Fruit fly (Drosophila melanogaster) whole organism, embryonic: ENCODE data around the gene CG31178.

Experiments
- ATbp ChIP-seq: fragments of 200-800 bp; sonication (Bioruptor generic); optimal IDR thresholded peaks from 2 replicates; lab custom pipeline; 2017; ENCODE audit warnings: missing biosample characterization, mild to moderate bottlenecking, missing genetic modification characterization, missing genetic modification reagents
- Adf1 ChIP-seq: fragments of 200-800 bp; sonication (Bioruptor generic); IDR thresholded peaks from 2 replicates; pipeline ENCODE4 v1.3.6; 2022; ENCODE audit warnings: missing biosample characterization, missing genetic modification characterization
- Asciz ChIP-seq: fragments of 200-800 bp; sonication (Bioruptor generic); optimal IDR thresholded peaks from 2 replicates; lab custom pipeline; 2017; ENCODE audit warnings: missing biosample characterization, mild to moderate bottlenecking, missing genetic modification characterization, missing genetic modification reagents
- BtbVII ChIP-seq: fragments of 200-800 bp; sonication (Bioruptor generic); optimal IDR thresholded peaks from 3 replicates; lab custom pipeline; 2017; ENCODE audit warnings: missing biosample characterization, mild to moderate bottlenecking, missing genetic modification characterization
- CG10431 ChIP-seq: fragments of 200-800 bp; sonication (Bioruptor generic); optimal IDR thresholded peaks from 3 replicates; lab custom pipeline; 2018; ENCODE audit warnings: missing biosample characterization, mild to moderate bottlenecking, missing genetic modification characterization
- CG12071 ChIP-seq: fragments of 200-800 bp; sonication (Bioruptor generic); optimal IDR thresholded peaks from 3 replicates; lab custom pipeline; 2018; ENCODE audit warnings: missing biosample characterization, mild to moderate bottlenecking, missing genetic modification characterization
- CG13296 ChIP-seq: fragments of 200-800 bp; sonication (Bioruptor generic); optimal IDR thresholded peaks from 3 replicates; lab custom pipeline; 2018; ENCODE audit warnings: missing biosample characterization, mild to moderate bottlenecking, missing genetic modification characterization
- CG17361 ChIP-seq: fragments of 200-800 bp; sonication (Bioruptor generic); IDR thresholded peaks from 3 replicates; pipeline ENCODE4 v1.3.6; 2022; ENCODE audit warnings: missing biosample characterization, missing genetic modification characterization
- CG17385 ChIP-seq: fragments of 200-800 bp; sonication (Bioruptor generic); optimal IDR thresholded peaks from 3 replicates; lab custom pipeline; 2018; ENCODE audit warnings: missing biosample characterization, mild to moderate bottlenecking, missing genetic modification characterization
- CG2889 ChIP-seq: fragments of 200-800 bp; sonication (Bioruptor generic); IDR thresholded peaks from 3 replicates; pipeline ENCODE4 v1.3.6; 2022; ENCODE audit warnings: missing biosample characterization, missing genetic modification characterization
- CG33557 ChIP-seq: fragments of 200-800 bp; sonication (Bioruptor generic); optimal IDR thresholded peaks from 2 replicates; lab custom pipeline; 2019; ENCODE audit warnings: missing biosample characterization, mild to moderate bottlenecking, missing genetic modification characterization, moderate library complexity
- CG34224 ChIP-seq: fragments of 200-800 bp; sonication (Bioruptor generic); IDR thresholded peaks from 3 replicates; pipeline ENCODE4 v1.3.6; 2022; ENCODE audit warnings: missing biosample characterization, missing genetic modification characterization; ENCODE audit not compliant: partially characterized antibody
- CG8359 ChIP-seq: fragments of 200-800 bp; sonication (Bioruptor generic); optimal IDR thresholded peaks from 2 replicates; lab custom pipeline; 2017; ENCODE audit warnings: missing biosample characterization, mild to moderate bottlenecking, missing genetic modification characterization, borderline replicate concordance
- CG8924 ChIP-seq: fragments of 200-800 bp; optimal IDR thresholded peaks from 3 replicates; lab custom pipeline; 2019; ENCODE audit warnings: missing biosample characterization, mild to moderate bottlenecking, missing genetic modification characterization, moderate library complexity
- CTCF ChIP-seq: fragments of 200-800 bp; sonication (Bioruptor generic); optimal IDR thresholded peaks from 2 replicates; lab custom pipeline; 2017; ENCODE audit warnings: missing biosample characterization, mild to moderate bottlenecking, missing genetic modification characterization, moderate library complexity
- Camta ChIP-seq: fragments of 200-800 bp; sonication (Bioruptor generic); optimal IDR thresholded peaks from 2 replicates; lab custom pipeline; 2016; ENCODE audit warnings: missing biosample characterization, missing genetic modification characterization
- D19B ChIP-seq: fragments of 200-800 bp; sonication (Bioruptor generic); optimal IDR thresholded peaks from 2 replicates; lab custom pipeline; 2017; ENCODE audit warnings: missing biosample characterization, mild to moderate bottlenecking, missing genetic modification characterization
- Eip74EF ChIP-seq, 2 experiments: fragments of 200-800 bp in 1 of 2; fragments of >200 bp in 1 of 2; sonication (Bioruptor generic) in 1 of 2; optimal IDR thresholded peaks; 2 replicates each; lab custom pipeline; 2017 to 2019; ENCODE audit warnings: missing biosample characterization in 2 of 2, missing genetic modification characterization in 2 of 2, mild to moderate bottlenecking in 1 of 2, moderate library complexity in 1 of 2
- Meics ChIP-seq: fragments of 200-800 bp; sonication (Bioruptor generic); optimal IDR thresholded peaks from 2 replicates; lab custom pipeline; 2017; ENCODE audit warnings: missing biosample characterization, mild to moderate bottlenecking, missing genetic modification characterization
- Pdp1 ChIP-seq, 2 experiments: fragments of 200-800 bp; sonication (Bioruptor generic); optimal IDR thresholded peaks; 3 replicates each; lab custom pipeline; 2016; ENCODE audit warnings: missing biosample characterization in 2 of 2, missing genetic modification characterization in 2 of 2, mild to moderate bottlenecking in 1 of 2, moderate library complexity in 1 of 2
- Stat92E ChIP-seq, 3 experiments: fragments of >200 bp in 2 of 3; fragments of 200-800 bp in 1 of 3; sonication (Bioruptor generic) in 1 of 3; optimal IDR thresholded peaks; 2 replicates each; lab custom pipeline; 2017 to 2019; ENCODE audit warnings: missing biosample characterization in 3 of 3, missing genetic modification characterization in 3 of 3, mild to moderate bottlenecking in 1 of 3, moderate library complexity in 1 of 3
- bab2 ChIP-seq: fragments of 200-800 bp; sonication (Bioruptor generic); optimal IDR thresholded peaks from 2 replicates; lab custom pipeline; 2016; ENCODE audit warnings: missing biosample characterization, missing genetic modification characterization
- bowl ChIP-seq: fragments of 200-800 bp; sonication (Bioruptor generic); IDR thresholded peaks from 2 replicates; pipeline ENCODE4 v1.3.6; 2022; ENCODE audit warnings: missing biosample characterization, missing genetic modification characterization
- chinmo ChIP-seq: fragments of 200-800 bp; sonication (Bioruptor generic); IDR thresholded peaks from 4 replicates; pipeline ENCODE4 v1.3.6; 2022; ENCODE audit warnings: missing biosample characterization, missing genetic modification characterization; ENCODE audit not compliant: partially characterized antibody
- chm ChIP-seq: fragments of 200-800 bp; sonication (Bioruptor generic); IDR thresholded peaks from 2 replicates; pipeline ENCODE4 v1.3.6; 2022; ENCODE audit warnings: missing biosample characterization, missing genetic modification characterization
- croc ChIP-seq: fragments of 200-800 bp; sonication (Bioruptor generic); conservative IDR thresholded peaks from 3 replicates; pipeline ENCODE4 v1.3.6; 2022; ENCODE audit warnings: missing biosample characterization, missing genetic modification characterization
- crol ChIP-seq: fragments of 200-800 bp; sonication (Bioruptor generic); IDR thresholded peaks from 2 replicates; pipeline ENCODE4 v1.3.6; 2022; ENCODE audit warnings: missing biosample characterization, missing genetic modification characterization
- eve ChIP-seq, 2 experiments: fragments of >200 bp; optimal IDR thresholded peaks; 2 replicates each; lab custom pipeline; 2017; ENCODE audit warnings: missing biosample characterization in 2 of 2, missing genetic modification characterization in 2 of 2
- fd96Cb ChIP-seq: fragments of 200-800 bp; sonication (Bioruptor generic); optimal IDR thresholded peaks from 2 replicates; lab custom pipeline; 2018; ENCODE audit warnings: missing biosample characterization, mild to moderate bottlenecking, missing genetic modification characterization, moderate library complexity
- grau ChIP-seq: fragments of 200-800 bp; optimal IDR thresholded peaks from 3 replicates; lab custom pipeline; 2019; ENCODE audit warnings: missing biosample characterization, mild to moderate bottlenecking, missing genetic modification characterization, moderate library complexity
- lbe ChIP-seq: fragments of 200-800 bp; sonication (Bioruptor generic); optimal IDR thresholded peaks from 2 replicates; lab custom pipeline; 2016; ENCODE audit warnings: missing biosample characterization, mild to moderate bottlenecking, missing genetic modification characterization
- lov ChIP-seq, 2 experiments: fragments of 200-800 bp in 1 of 2; fragments of >200 bp in 1 of 2; sonication (Bioruptor generic) in 1 of 2; IDR thresholded peaks in 1 of 2; optimal IDR thresholded peaks in 1 of 2; 2 replicates in 1 of 2; 3 replicates in 1 of 2; pipeline versions ENCODE4 v1.3.6 to Lab custom; 2017 to 2022; ENCODE audit warnings: missing biosample characterization in 1 of 2, missing genetic modification characterization in 1 of 2
- nom ChIP-seq: fragments of 200-800 bp; sonication (Bioruptor generic); optimal IDR thresholded peaks from 2 replicates; lab custom pipeline; 2017; ENCODE audit warnings: missing biosample characterization, missing genetic modification characterization, mild to moderate bottlenecking, moderate library complexity, missing genetic modification reagents
- onecut ChIP-seq: fragments of 200-800 bp; sonication (Bioruptor generic); IDR thresholded peaks from 2 replicates; pipeline ENCODE4 v1.3.6; 2022; ENCODE audit warnings: missing biosample characterization, missing genetic modification characterization
- phol ChIP-seq: fragments of 200-800 bp; sonication (Bioruptor generic); optimal IDR thresholded peaks from 3 replicates; lab custom pipeline; 2018; ENCODE audit warnings: missing biosample characterization, mild to moderate bottlenecking, missing genetic modification characterization, moderate library complexity
- row ChIP-seq: fragments of 200-800 bp; sonication (Bioruptor generic); IDR thresholded peaks from 3 replicates; pipeline ENCODE4 v1.3.6; 2022; ENCODE audit warnings: missing biosample characterization, missing genetic modification characterization
- sc ChIP-seq, 3 experiments: fragments of >200 bp in 2 of 3; fragments of 200-800 bp in 1 of 3; sonication (Bioruptor generic) in 1 of 3; optimal IDR thresholded peaks; 2 replicates in 2 of 3; 3 replicates in 1 of 3; lab custom pipeline; 2017; ENCODE audit warnings: mild to moderate bottlenecking in 1 of 3, missing biosample characterization in 1 of 3, missing genetic modification characterization in 1 of 3, missing genetic modification reagents in 1 of 3
- sens-2 ChIP-seq: fragments of 200-800 bp; sonication (Bioruptor generic); IDR thresholded peaks from 2 replicates; pipeline ENCODE4 v1.3.6; 2022; ENCODE audit warnings: missing biosample characterization, missing genetic modification characterization
- so ChIP-seq: fragments of 200-800 bp; sonication (Bioruptor generic); IDR thresholded peaks from 3 replicates; pipeline ENCODE4 v1.3.6; 2022; ENCODE audit warnings: missing biosample characterization, missing genetic modification characterization
- sqz ChIP-seq: fragments of 200-800 bp; sonication (Bioruptor generic); optimal IDR thresholded peaks from 3 replicates; lab custom pipeline; 2018; ENCODE audit warnings: missing biosample characterization, mild to moderate bottlenecking, missing genetic modification characterization
- toy ChIP-seq: fragments of 200-800 bp; sonication (Bioruptor generic); IDR thresholded peaks from 2 replicates; pipeline ENCODE4 v1.3.6; 2022; ENCODE audit warnings: missing biosample characterization, missing genetic modification characterization
- unc-4 ChIP-seq: fragments of 200-800 bp; sonication (Bioruptor generic); IDR thresholded peaks from 2 replicates; pipeline ENCODE4 v1.3.6; 2022; ENCODE audit warnings: missing biosample characterization, missing genetic modification characterization; ENCODE audit not compliant: partially characterized antibody
- vnd ChIP-seq: fragments of 200-800 bp; sonication (Bioruptor generic); IDR thresholded peaks from 3 replicates; pipeline ENCODE4 v1.3.6; 2022; ENCODE audit warnings: missing biosample characterization, missing genetic modification characterization; ENCODE audit not compliant: partially characterized antibody
- vvl ChIP-seq: fragments of 200-800 bp; sonication (Bioruptor generic); IDR thresholded peaks from 2 replicates; pipeline ENCODE4 v1.3.6; 2022; ENCODE audit warnings: missing biosample characterization, missing genetic modification characterization
- zfh1 ChIP-seq: fragments of 200-800 bp; sonication (Bioruptor generic); IDR thresholded peaks from 3 replicates; pipeline ENCODE4 v1.3.6; 2022; ENCODE audit warnings: missing biosample characterization, missing genetic modification characterization
- zfh2 ChIP-seq: fragments of 200-800 bp; sonication (Bioruptor generic); optimal IDR thresholded peaks from 2 replicates; lab custom pipeline; 2016; ENCODE audit warnings: missing biosample characterization, missing genetic modification characterization

Gene CG31178

dm6 chr3R:21853618-21854573, 19.6 kb upstream of the CG31178 start (continued):
- TF ChIP-seq BtbVII (peak; percentile 28), sqz (GFP tag; lab: Kevin White, UChicago) (peak; percentile 86), zfh1 (GFP tag; lab: Robert Waterston, UW) (0 out of 3 replicates have a peak, but pooled peaks have one; percentile 4), CG12071 (GFP tag; lab: Kevin White, UChicago) (no peak), CG33557 (GFP tag; lab: Kevin White, UChicago) (no peak), bab2 (GFP tag; lab: Kevin White, UChicago) (no peak), CG2889 (GFP tag; lab: Robert Waterston, UW) (no peak), unc-4 (GFP tag; lab: Robert Waterston, UW) (peak; percentile 34; the same call in 1 of the 2 replicates), CG10431 (peak; percentile 51), CG13296 (GFP tag; lab: Kevin White, UChicago) (peak; percentile 15), crol (GFP tag; lab: Robert Waterston, UW) (no peak), row (GFP tag; lab: Robert Waterston, UW) (0 out of 3 replicates have a peak, but pooled peaks have one; percentile 6), zfh2 (GFP tag; lab: Kevin White, UChicago) (peak; percentile 32), Adf1 (GFP tag; lab: Robert Waterston, UW) (peak; percentile 45; the same call in 1 of the 2 replicates), croc (GFP tag; lab: Robert Waterston, UW) (no peak), CG17361 (GFP tag; lab: Robert Waterston, UW) (no peak), grau (tag; lab: Kevin White, UChicago) (peak; percentile 79), onecut (peak; percentile 26; the same call in 1 of the 2 replicates), chinmo (GFP tag; lab: Robert Waterston, UW) (peak; percentile 94), sc (optimal IDR thresholded peaks at IDR 0.05; lab: Kevin White, UChicago) (no peak), sc (GFP tag; optimal IDR thresholded peaks at IDR 0.05; lab: Kevin White, UChicago) (no peak), nom (GFP tag; lab: Kevin White, UChicago) (peak; percentile 89), D19B (GFP tag; lab: Kevin White, UChicago) (peak; percentile 7), bowl (GFP tag; lab: Robert Waterston, UW) (no peak), CG8359 (GFP tag; lab: Kevin White, UChicago) (no peak), lbe (GFP tag; lab: Kevin White, UChicago) (peak; percentile 85), chm (GFP tag; lab: Robert Waterston, UW) (peak; percentile 45), so (peak; percentile 13; the same call in 1 of the 3 replicates), eve (GFP tag; optimal IDR thresholded peaks at IDR 0.05; lab: Kevin White, UChicago) (peak in 1 of 2 experiments; percentile 70), CG8924 (tag; lab: Kevin White, UChicago) (no peak), vnd (GFP tag; lab: Robert Waterston, UW) (peak; percentile 26; the same call in 1 of the 3 replicates), fd96Cb (tag; lab: Kevin White, UChicago) (no peak), vvl (GFP tag; lab: Robert Waterston, UW) (peak; percentile 55), toy (GFP tag; lab: Robert Waterston, UW) (no peak), ATbp (peak; percentile 50), sens-2 (0 out of 2 replicates have a peak, but pooled peaks have one; percentile 56), Camta (GFP tag; lab: Kevin White, UChicago) (no peak), phol (tag; lab: Kevin White, UChicago) (no peak), CTCF (GFP tag; lab: Kevin White, UChicago) (no peak), CG17385 (GFP tag; lab: Kevin White, UChicago) (peak; percentile 21), Asciz (GFP tag; lab: Kevin White, UChicago) (no peak), CG34224 (GFP tag; lab: Robert Waterston, UW) (peak; percentile 55; the same call in 1 of the 3 replicates), Eip74EF (GFP tag; optimal IDR thresholded peaks at IDR 0.05; lab: Kevin White, UChicago) (no peak), lov (optimal IDR thresholded peaks at IDR 0.05; lab: Kevin White, UChicago) (no peak), lov (GFP tag; IDR thresholded peaks at IDR 0.05; lab: Robert Waterston, UW) (0 out of 3 replicates have a peak, but pooled peaks have one; percentile 70), Pdp1 (GFP tag; optimal IDR thresholded peaks at IDR 0.05; lab: Kevin White, UChicago) (peak in 1 of 2 experiments; percentile 89), Stat92E (GFP tag; optimal IDR thresholded peaks at IDR 0.05; lab: Kevin White, UChicago) (peak in 1 of 3 experiments; percentile 79), Meics (GFP tag; lab: Kevin White, UChicago) (no peak)
